Fruit fly (Drosophila melanogaster) whole organism, wandering third instar larva: ENCODE results near the gene CG33124.

Source experiments
- Abd-B ChIP-seq: fragments of >200 bp; optimal IDR thresholded peaks from 2 replicates; lab custom pipeline; 2017; ENCODE audit warnings: missing biosample characterization, missing genetic modification characterization
- CG32264 ChIP-seq: fragments of 200-800 bp; sonication (Bioruptor generic); optimal IDR thresholded peaks from 2 replicates; lab custom pipeline; 2016; ENCODE audit warnings: missing biosample characterization, missing genetic modification characterization
- CG9705 ChIP-seq: fragments of 200-800 bp; sonication (Bioruptor generic); optimal IDR thresholded peaks from 2 replicates; lab custom pipeline; 2018; ENCODE audit warnings: missing biosample characterization, mild to moderate bottlenecking, missing genetic modification characterization
- CrebA ChIP-seq: fragments of 200-800 bp; sonication (Bioruptor generic); optimal IDR thresholded peaks from 2 replicates; lab custom pipeline; 2016; ENCODE audit warnings: missing biosample characterization, mild to moderate bottlenecking, missing genetic modification characterization, borderline replicate concordance
- Dfd ChIP-seq: fragments of >200 bp; optimal IDR thresholded peaks from 2 replicates; lab custom pipeline; 2017; ENCODE audit warnings: missing biosample characterization, missing genetic modification characterization
- Dif ChIP-seq: fragments of 200-275, 200-300 bp; sonication (Bioruptor generic); optimal IDR thresholded peaks from 2 replicates; lab custom pipeline; 2018; ENCODE audit warnings: missing biosample characterization, missing genetic modification characterization; ENCODE audit not compliant: partially characterized antibody
- GATAd ChIP-seq: sonication (Bioruptor generic); optimal IDR thresholded peaks from 2 replicates; lab custom pipeline; 2016; ENCODE audit warnings: missing biosample characterization, missing genetic modification characterization
- HLH106 ChIP-seq: fragments of 200-800 bp; optimal IDR thresholded peaks from 3 replicates; lab custom pipeline; 2019; ENCODE audit warnings: missing biosample characterization, mild to moderate bottlenecking, missing genetic modification characterization, moderate library complexity
- Hnf4 ChIP-seq: fragments of 200-800 bp; sonication (Bioruptor generic); optimal IDR thresholded peaks from 2 replicates; lab custom pipeline; 2016; ENCODE audit warnings: missing biosample characterization, mild to moderate bottlenecking, missing genetic modification characterization
- Hr78 ChIP-seq: fragments of >200 bp; optimal IDR thresholded peaks from 2 replicates; lab custom pipeline; 2017; ENCODE audit warnings: missing biosample characterization, missing genetic modification characterization
- Hr83 ChIP-seq: fragments of 200-300 bp; sonication (Bioruptor generic); optimal IDR thresholded peaks from 2 replicates; lab custom pipeline; 2016; ENCODE audit warnings: missing biosample characterization, mild to moderate bottlenecking, missing genetic modification characterization, moderate library complexity; ENCODE audit not compliant: poor library complexity, severe bottlenecking
- Jra ChIP-seq: sonication (Bioruptor generic); optimal IDR thresholded peaks from 2 replicates; lab custom pipeline; 2016; ENCODE audit warnings: missing biosample characterization, missing genetic modification characterization
- Mio ChIP-seq: sonication (Bioruptor generic); optimal IDR thresholded peaks from 2 replicates; lab custom pipeline; 2016; ENCODE audit warnings: missing biosample characterization, missing genetic modification characterization
- Myc ChIP-seq: fragments of >200 bp; optimal IDR thresholded peaks from 2 replicates; lab custom pipeline; 2017
- Rel ChIP-seq, 2 experiments: fragments of 200-800 bp; sonication (Bioruptor generic) in 1 of 2; optimal IDR thresholded peaks; 2 replicates in 1 of 2; 3 replicates in 1 of 2; lab custom pipeline; 2016 to 2019; ENCODE audit warnings: mild to moderate bottlenecking in 2 of 2, missing biosample characterization in 2 of 2, missing genetic modification characterization in 2 of 2, moderate library complexity in 1 of 2
- Sp1 ChIP-seq: fragments of 200-800 bp; sonication (Bioruptor generic); optimal IDR thresholded peaks from 3 replicates; lab custom pipeline; 2019; ENCODE audit warnings: missing biosample characterization, mild to moderate bottlenecking, missing genetic modification characterization, moderate library complexity
- Vsx2 ChIP-seq: fragments of 200-300, 225-300 bp; sonication (Bioruptor generic); optimal IDR thresholded peaks from 2 replicates; lab custom pipeline; 2018; ENCODE audit warnings: missing biosample characterization, missing genetic modification characterization; ENCODE audit not compliant: partially characterized antibody
- br ChIP-seq: fragments of 200-800 bp; sonication (Bioruptor generic); optimal IDR thresholded peaks from 2 replicates; lab custom pipeline; 2016; ENCODE audit warnings: missing biosample characterization, missing genetic modification characterization
- brk ChIP-seq: fragments of 200-800 bp; sonication (Bioruptor generic); optimal IDR thresholded peaks from 2 replicates; lab custom pipeline; 2016; ENCODE audit warnings: missing biosample characterization, mild to moderate bottlenecking, missing genetic modification characterization
- dl ChIP-seq, 2 experiments: fragments of 175-275, 200-275 bp in 1 of 2; fragments of 200-275 bp in 1 of 2; sonication (Bioruptor generic); optimal IDR thresholded peaks; lab custom pipeline; 2018; ENCODE audit warnings: mild to moderate bottlenecking in 2 of 2, missing biosample characterization in 2 of 2, missing genetic modification characterization in 2 of 2, moderate library complexity in 2 of 2; ENCODE audit not compliant: partially characterized antibody in 2 of 2, insufficient read depth in 1 of 2
- dmrt93B ChIP-seq: fragments of 200-800 bp; sonication (Bioruptor generic); optimal IDR thresholded peaks from 2 replicates; lab custom pipeline; 2018; ENCODE audit warnings: missing biosample characterization, mild to moderate bottlenecking, missing genetic modification characterization
- dsf ChIP-seq: sonication (Bioruptor generic); optimal IDR thresholded peaks from 2 replicates; lab custom pipeline; 2016; ENCODE audit warnings: missing biosample characterization, missing genetic modification characterization, borderline replicate concordance
- ey ChIP-seq: fragments of 200-800 bp; sonication (Bioruptor generic); optimal IDR thresholded peaks from 2 replicates; lab custom pipeline; 2016; ENCODE audit warnings: missing biosample characterization, missing genetic modification characterization
- foxo ChIP-seq, 2 experiments: fragments of 200-800 bp; sonication (Bioruptor generic); optimal IDR thresholded peaks; 2 replicates in 1 of 2; 3 replicates in 1 of 2; lab custom pipeline; 2016 to 2017; ENCODE audit warnings: missing biosample characterization in 2 of 2, missing genetic modification characterization in 2 of 2
- fru ChIP-seq: fragments of 200-800 bp; sonication (Bioruptor generic); optimal IDR thresholded peaks from 3 replicates; lab custom pipeline; 2016; ENCODE audit warnings: missing biosample characterization, mild to moderate bottlenecking, missing genetic modification characterization
- h ChIP-seq: fragments of 200-800 bp; sonication (Bioruptor generic); optimal IDR thresholded peaks from 3 replicates; lab custom pipeline; 2016; ENCODE audit warnings: missing biosample characterization, mild to moderate bottlenecking, missing genetic modification characterization
- jim ChIP-seq: fragments of 175-275, 200-325 bp; sonication (Bioruptor generic); optimal IDR thresholded peaks from 2 replicates; lab custom pipeline; 2016; ENCODE audit warnings: missing biosample characterization, mild to moderate bottlenecking, missing genetic modification characterization
- lola ChIP-seq: fragments of >200 bp; optimal IDR thresholded peaks from 2 replicates; lab custom pipeline; 2017; ENCODE audit warnings: missing biosample characterization, missing genetic modification characterization
- pan ChIP-seq: fragments of >200 bp; optimal IDR thresholded peaks from 2 replicates; lab custom pipeline; 2017
- psq ChIP-seq: fragments of 200-800 bp; sonication (Bioruptor generic); optimal IDR thresholded peaks from 3 replicates; lab custom pipeline; 2017; ENCODE audit warnings: missing biosample characterization, mild to moderate bottlenecking, missing genetic modification characterization, moderate library complexity
- rgr ChIP-seq: fragments of 200-800 bp; sonication (Bioruptor generic); optimal IDR thresholded peaks from 3 replicates; lab custom pipeline; 2016; ENCODE audit warnings: missing biosample characterization, mild to moderate bottlenecking, missing genetic modification characterization
- sage ChIP-seq: fragments of 200-800 bp; sonication (Bioruptor generic); optimal IDR thresholded peaks from 2 replicates; lab custom pipeline; 2016; ENCODE audit warnings: missing biosample characterization, mild to moderate bottlenecking, missing genetic modification characterization
- sv ChIP-seq: fragments of 200-800 bp; sonication (Bioruptor generic); optimal IDR thresholded peaks from 3 replicates; lab custom pipeline; 2016; ENCODE audit warnings: missing biosample characterization, missing genetic modification characterization
- tai ChIP-seq: sonication (Bioruptor generic); optimal IDR thresholded peaks from 2 replicates; lab custom pipeline; 2016; ENCODE audit warnings: missing biosample characterization, missing genetic modification characterization
- usp ChIP-seq: fragments of >200 bp; optimal IDR thresholded peaks from 2 replicates; lab custom pipeline; 2017; ENCODE audit warnings: missing biosample characterization, missing genetic modification characterization
- woc ChIP-seq: sonication (Bioruptor generic); optimal IDR thresholded peaks from 2 replicates; lab custom pipeline; 2016; ENCODE audit warnings: missing biosample characterization, mild to moderate bottlenecking, missing genetic modification characterization

CG33124 gene

dm6 chr2L:2187411-2187810 is 21.5 kb downstream of the CG33124 start:
- TF ChIP-seq psq (GFP tag; lab: Kevin White, UChicago) (no peak), CrebA (GFP tag; lab: Kevin White, UChicago) (no peak), pan (no peak), Hr83 (GFP tag; lab: Kevin White, UChicago) (no peak), brk (GFP tag; lab: Kevin White, UChicago) (no peak), Mio (GFP tag; lab: Kevin White, UChicago) (no peak)

dm6 chr2L:2185373-2185772 is 23.5 kb downstream of the CG33124 start:
- TF ChIP-seq fru (no peak), sv (GFP tag; lab: Kevin White, UChicago) (no peak), dl (GFP tag; optimal IDR thresholded peaks at IDR 0.05; lab: Kevin White, UChicago; ENCODE audit: insufficient read depth in 1 of 2, partially characterized antibody in 2 of 2) (no peak), dsf (GFP tag; lab: Kevin White, UChicago) (no peak), HLH106 (tag; lab: Kevin White, UChicago) (no peak), sage (GFP tag; lab: Kevin White, UChicago) (no peak), br (GFP tag; lab: Kevin White, UChicago) (no peak), Abd-B (GFP tag; lab: Kevin White, UChicago) (no peak), Hnf4 (GFP tag; lab: Kevin White, UChicago) (no peak), Dif (GFP tag; lab: Kevin White, UChicago) (no peak), Hr78 (GFP tag; lab: Kevin White, UChicago) (no peak), Hr83 (GFP tag; lab: Kevin White, UChicago) (no peak), ey (GFP tag; lab: Kevin White, UChicago) (no peak), woc (GFP tag; lab: Kevin White, UChicago) (no peak), Sp1 (GFP tag; lab: Kevin White, UChicago) (no peak), tai (GFP tag; lab: Kevin White, UChicago) (no peak), GATAd (GFP tag; lab: Kevin White, UChicago) (no peak)

- TF ChIP-seq HLH106 (tag; lab: Kevin White, UChicago) = no peak
- peak; percentile 16 for TF ChIP-seq rgr (GFP tag; lab: Kevin White, UChicago)
- no peak for TF ChIP-seq CG9705
- TF ChIP-seq Rel (GFP tag; optimal IDR thresholded peaks at IDR 0.05; lab: Kevin White, UChicago) = no peak
- no peak for TF ChIP-seq Rel (tag; optimal IDR thresholded peaks at IDR 0.05; lab: Kevin White, UChicago)
- peak; percentile 16 for TF ChIP-seq h (GFP tag; lab: Kevin White, UChicago)
- no peak for TF ChIP-seq sage (GFP tag; lab: Kevin White, UChicago)
- peak; percentile 2 for TF ChIP-seq fru
These were observed 24.2 kb downstream of the CG33124 start for dm6 chr2L:2184659-2185058.

- TF ChIP-seq Dif (GFP tag; lab: Kevin White, UChicago) (no peak), rgr (GFP tag; lab: Kevin White, UChicago) (no peak), lola (GFP tag; lab: Kevin White, UChicago) (no peak), Hr78 (GFP tag; lab: Kevin White, UChicago) (no peak), psq (GFP tag; lab: Kevin White, UChicago) (no peak), Myc (lab: Kevin White, UChicago) (no peak), dmrt93B (GFP tag; lab: Kevin White, UChicago) (no peak)
These were observed 24.8 kb downstream of the CG33124 start for dm6 chr2L:2184129-2184528.

dm6 chr2L:2182735-2183340 is 26.1 kb downstream of the CG33124 start:
- TF ChIP-seq fru (no peak), usp (GFP tag; lab: Kevin White, UChicago) (no peak), Dfd (GFP tag; lab: Kevin White, UChicago) (no peak), HLH106 (tag; lab: Kevin White, UChicago) (no peak), Abd-B (GFP tag; lab: Kevin White, UChicago) (no peak), GATAd (GFP tag; lab: Kevin White, UChicago) (no peak), dsf (GFP tag; lab: Kevin White, UChicago) (no peak), dmrt93B (GFP tag; lab: Kevin White, UChicago) (no peak), Vsx2 (GFP tag; lab: Kevin White, UChicago) (no peak), rgr (GFP tag; lab: Kevin White, UChicago) (no peak), Mio (GFP tag; lab: Kevin White, UChicago) (no peak), Hnf4 (GFP tag; lab: Kevin White, UChicago) (no peak), sage (GFP tag; lab: Kevin White, UChicago) (no peak), Jra (GFP tag; lab: Kevin White, UChicago) (no peak), foxo (GFP tag; optimal IDR thresholded peaks at IDR 0.05; lab: Kevin White, UChicago) (no peak), Hr83 (GFP tag; lab: Kevin White, UChicago) (no peak), Sp1 (GFP tag; lab: Kevin White, UChicago) (no peak), CG32264 (GFP tag; lab: Kevin White, UChicago) (no peak), h (GFP tag; lab: Kevin White, UChicago) (no peak), jim (GFP tag; lab: Kevin White, UChicago) (no peak)
